Worm (Caenorhabditis elegans) whole organism, mixed stage, embryonic: ENCODE data around the gene ZK622.4.

Source experiments
- blmp-1 ChIP-seq: fragments of 150-350 bp; optimal IDR thresholded peaks from 2 replicates; lab custom pipeline; 2014; ENCODE audit warnings: missing biosample characterization, missing genetic modification characterization
- ham-2 ChIP-seq: fragments of 200-800 bp; sonication (Bioruptor generic); optimal IDR thresholded peaks from 2 replicates; lab custom pipeline; 2018; ENCODE audit warnings: mild to moderate bottlenecking, missing genetic modification characterization, missing compliant biosample characterization
- lsy-2 ChIP-seq: fragments of 150-350 bp; optimal IDR thresholded peaks from 2 replicates; lab custom pipeline; 2014; ENCODE audit warnings: missing biosample characterization, missing genetic modification characterization
- mep-1 ChIP-seq: fragments of 150-350 bp; optimal IDR thresholded peaks from 2 replicates; lab custom pipeline; 2017; ENCODE audit warnings: missing biosample characterization, missing genetic modification reagents, missing genetic modification characterization, inconsistent platforms
- mls-2 ChIP-seq: sonication (generic microtip); optimal IDR thresholded peaks from 2 replicates; lab custom pipeline; 2016; ENCODE audit warnings: mild to moderate bottlenecking, missing genetic modification characterization, moderate library complexity, missing compliant biosample characterization
- nhr-2 ChIP-seq: fragments of 150-350 bp; optimal IDR thresholded peaks from 2 replicates; lab custom pipeline; 2014; ENCODE audit warnings: missing biosample characterization, missing genetic modification characterization
- unc-39 ChIP-seq: fragments of 150-350 bp; optimal IDR thresholded peaks from 2 replicates; lab custom pipeline; 2014; ENCODE audit warnings: missing biosample characterization, missing genetic modification characterization
- unc-62 ChIP-seq: fragments of 150-350 bp; optimal IDR thresholded peaks from 2 replicates; lab custom pipeline; 2014; ENCODE audit warnings: missing biosample characterization, missing genetic modification reagents, missing genetic modification characterization

- TF ChIP-seq mls-2 (tag; lab: Kevin White, UChicago) (no peak), mep-1 (no peak), unc-62 (no peak), lsy-2 (tag; lab: Kevin White, UChicago) (no peak), unc-39 (tag; lab: Kevin White, UChicago) (no peak), blmp-1 (tag; lab: Kevin White, UChicago) (no peak), nhr-2 (tag; lab: Kevin White, UChicago) (no peak), ham-2 (no peak)
These were observed 11.4 kb upstream of the ZK622.4 start for ce11 chrII:5281137-5281536.
